Worm (Caenorhabditis elegans) whole organism, mixed stage, embryonic: ENCODE data around the gene scpl-4.

Source experiments
- M03D4.4 ChIP-seq: sonication (generic microtip); optimal IDR thresholded peaks from 2 replicates; lab custom pipeline; 2017; ENCODE audit warnings: mild to moderate bottlenecking, missing genetic modification characterization, missing compliant biosample characterization
- bed-3 ChIP-seq: fragments of 200-800 bp; sonication (Bioruptor generic); optimal IDR thresholded peaks from 3 replicates; lab custom pipeline; 2018; ENCODE audit warnings: mild to moderate bottlenecking, missing genetic modification characterization, moderate library complexity, missing compliant biosample characterization
- blmp-1 ChIP-seq: fragments of 150-350 bp; optimal IDR thresholded peaks from 2 replicates; lab custom pipeline; 2014; ENCODE audit warnings: missing biosample characterization, missing genetic modification characterization
- ceh-39 ChIP-seq: fragments of 150-350 bp; optimal IDR thresholded peaks from 2 replicates; lab custom pipeline; 2014; ENCODE audit warnings: missing biosample characterization, missing genetic modification characterization
- ceh-43 ChIP-seq: fragments of 200-800 bp; sonication (Bioruptor generic); optimal IDR thresholded peaks from 2 replicates; lab custom pipeline; 2018; ENCODE audit warnings: mild to moderate bottlenecking, missing genetic modification characterization, moderate library complexity, missing compliant biosample characterization
- ceh-83 ChIP-seq: fragments of 200-800 bp; sonication (Bioruptor generic); optimal IDR thresholded peaks from 2 replicates; lab custom pipeline; 2018; ENCODE audit warnings: mild to moderate bottlenecking, missing genetic modification characterization, missing compliant biosample characterization
- ces-1 ChIP-seq: fragments of 150-350 bp; optimal IDR thresholded peaks from 2 replicates; lab custom pipeline; 2014; ENCODE audit warnings: missing biosample characterization, missing genetic modification reagents, missing genetic modification characterization
- cnd-1 ChIP-seq: fragments of 200-800 bp; sonication (Bioruptor generic); optimal IDR thresholded peaks from 2 replicates; lab custom pipeline; 2018; ENCODE audit warnings: mild to moderate bottlenecking, missing genetic modification characterization, missing compliant biosample characterization
- drap-1 ChIP-seq: fragments of 200-800 bp; sonication (Bioruptor generic); optimal IDR thresholded peaks from 3 replicates; lab custom pipeline; 2018; ENCODE audit warnings: mild to moderate bottlenecking, missing genetic modification characterization, missing compliant biosample characterization
- elt-1 ChIP-seq: sonication (generic microtip); optimal IDR thresholded peaks from 2 replicates; lab custom pipeline; 2017; ENCODE audit warnings: missing genetic modification characterization, mild to moderate bottlenecking, missing compliant biosample characterization, antibody characterized with exemption, moderate library complexity, borderline replicate concordance; ENCODE audit not compliant: insufficient read depth
- elt-3 ChIP-seq: fragments of 150-350 bp; optimal IDR thresholded peaks from 2 replicates; lab custom pipeline; 2014; ENCODE audit warnings: missing biosample characterization, missing genetic modification characterization
- flh-1 ChIP-seq: fragments of 200-800 bp; sonication (Bioruptor generic); optimal IDR thresholded peaks from 2 replicates; lab custom pipeline; 2018; ENCODE audit warnings: mild to moderate bottlenecking, missing genetic modification characterization, moderate library complexity, missing compliant biosample characterization
- ham-2 ChIP-seq: fragments of 200-800 bp; sonication (Bioruptor generic); optimal IDR thresholded peaks from 2 replicates; lab custom pipeline; 2018; ENCODE audit warnings: mild to moderate bottlenecking, missing genetic modification characterization, missing compliant biosample characterization
- hlh-1 ChIP-seq: fragments of 150-350 bp; optimal IDR thresholded peaks from 2 replicates; lab custom pipeline; 2014; ENCODE audit warnings: missing biosample characterization, missing genetic modification reagents, missing genetic modification characterization
- lin-13 ChIP-seq: fragments of 150-350 bp; optimal IDR thresholded peaks from 2 replicates; lab custom pipeline; 2014; ENCODE audit warnings: missing biosample characterization, missing genetic modification characterization
- lin-32 ChIP-seq: fragments of 200-800 bp; sonication (Bioruptor generic); optimal IDR thresholded peaks from 2 replicates; lab custom pipeline; 2018; ENCODE audit warnings: mild to moderate bottlenecking, missing genetic modification characterization, missing compliant biosample characterization
- lsy-2 ChIP-seq: fragments of 150-350 bp; optimal IDR thresholded peaks from 2 replicates; lab custom pipeline; 2014; ENCODE audit warnings: missing biosample characterization, missing genetic modification characterization
- mab-5 ChIP-seq: fragments of 150-350 bp; optimal IDR thresholded peaks from 2 replicates; lab custom pipeline; 2014; ENCODE audit warnings: missing biosample characterization, missing genetic modification characterization
- mep-1 ChIP-seq: fragments of 150-350 bp; optimal IDR thresholded peaks from 2 replicates; lab custom pipeline; 2017; ENCODE audit warnings: missing biosample characterization, missing genetic modification reagents, missing genetic modification characterization, inconsistent platforms
- mls-2 ChIP-seq: sonication (generic microtip); optimal IDR thresholded peaks from 2 replicates; lab custom pipeline; 2016; ENCODE audit warnings: mild to moderate bottlenecking, missing genetic modification characterization, moderate library complexity, missing compliant biosample characterization
- nhr-2 ChIP-seq: fragments of 150-350 bp; optimal IDR thresholded peaks from 2 replicates; lab custom pipeline; 2014; ENCODE audit warnings: missing biosample characterization, missing genetic modification characterization
- nhr-28 ChIP-seq: fragments of 150-350 bp; optimal IDR thresholded peaks from 2 replicates; lab custom pipeline; 2014; ENCODE audit warnings: missing biosample characterization, missing genetic modification characterization
- nhr-76 ChIP-seq: sonication (generic microtip); optimal IDR thresholded peaks from 2 replicates; lab custom pipeline; 2017; ENCODE audit warnings: missing biosample characterization, missing genetic modification characterization
- pha-4 ChIP-seq: fragments of 150-350 bp; optimal IDR thresholded peaks from 2 replicates; lab custom pipeline; 2018; ENCODE audit warnings: missing biosample characterization, missing genetic modification reagents, missing genetic modification characterization
- sem-2 ChIP-seq: fragments of 200-800 bp; sonication (Bioruptor generic); optimal IDR thresholded peaks from 2 replicates; lab custom pipeline; 2018; ENCODE audit warnings: mild to moderate bottlenecking, missing genetic modification characterization, missing compliant biosample characterization
- snpc-4 ChIP-seq: fragments of 150-350 bp; optimal IDR thresholded peaks from 2 replicates; lab custom pipeline; 2014; ENCODE audit warnings: missing biosample characterization, missing genetic modification characterization
- sptf-1 ChIP-seq: sonication (generic microtip); optimal IDR thresholded peaks from 2 replicates; lab custom pipeline; 2017; ENCODE audit warnings: mild to moderate bottlenecking, missing genetic modification characterization, moderate library complexity, missing compliant biosample characterization
- tbx-8 ChIP-seq: fragments of 200-800 bp; sonication (Bioruptor generic); optimal IDR thresholded peaks from 2 replicates; lab custom pipeline; 2018; ENCODE audit warnings: mild to moderate bottlenecking, missing genetic modification characterization, moderate library complexity, missing compliant biosample characterization
- unc-120 ChIP-seq: sonication (generic microtip); optimal IDR thresholded peaks from 2 replicates; lab custom pipeline; 2017; ENCODE audit warnings: missing genetic modification characterization, missing compliant biosample characterization; ENCODE audit not compliant: poor library complexity, severe bottlenecking
- unc-39 ChIP-seq: fragments of 150-350 bp; optimal IDR thresholded peaks from 2 replicates; lab custom pipeline; 2014; ENCODE audit warnings: missing biosample characterization, missing genetic modification characterization
- unc-62 ChIP-seq: fragments of 150-350 bp; optimal IDR thresholded peaks from 2 replicates; lab custom pipeline; 2014; ENCODE audit warnings: missing biosample characterization, missing genetic modification reagents, missing genetic modification characterization
- ztf-11 ChIP-seq: fragments of 150-350 bp; optimal IDR thresholded peaks from 2 replicates; lab custom pipeline; 2014; ENCODE audit warnings: missing biosample characterization, missing genetic modification characterization

The scpl-4 gene

ce11 chrV:10578938-10579337 lies 20.0 kb upstream of the scpl-4 start, which contains the start of the genes erh-1 and lpd-9:
Gene erh-1, minus strand, starts transcription at chrV:10579141.
Gene lpd-9, plus strand, starts transcription at chrV:10579305.
- TF ChIP-seq blmp-1 (tag; lab: Kevin White, UChicago) (no peak), M03D4.4 (no peak), bed-3 (GFP tag; lab: Kevin White, UChicago) (no peak), ham-2 (no peak), drap-1 (no peak), lin-13 (tag; lab: Kevin White, UChicago) (peak; percentile 46), ces-1 (GFP tag; lab: Kevin White, UChicago) (peak; percentile 22), nhr-2 (tag; lab: Kevin White, UChicago) (no peak), pha-4 (tag; lab: Kevin White, UChicago) (peak; percentile 79), lin-32 (GFP tag; lab: Kevin White, UChicago) (no peak), unc-39 (tag; lab: Kevin White, UChicago) (no peak), hlh-1 (tag; lab: Kevin White, UChicago) (no peak), lsy-2 (tag; lab: Kevin White, UChicago) (peak; percentile 66), cnd-1 (tag; lab: Kevin White, UChicago) (peak; percentile 23), mab-5 (tag; lab: Kevin White, UChicago) (no peak), elt-1 (tag; lab: Kevin White, UChicago) (no peak), mep-1 (tag; lab: Kevin White, UChicago) (peak; percentile 73), mls-2 (tag; lab: Kevin White, UChicago) (no peak), ceh-39 (tag; lab: Kevin White, UChicago) (no peak)
- TF ChIP-seq, all 35 proteins: peak for 6

- TF ChIP-seq nhr-2 (tag; lab: Kevin White, UChicago): no peak
- no peak for TF ChIP-seq drap-1
- TF ChIP-seq ceh-43 (GFP tag; lab: Kevin White, UChicago): no peak
- no peak for TF ChIP-seq flh-1 (GFP tag; lab: Kevin White, UChicago)
- TF ChIP-seq unc-120 (tag; lab: Kevin White, UChicago): no peak
These were observed 18.3 kb upstream of the scpl-4 start for ce11 chrV:10580638-10581037.

ce11 chrV:10581837-10582300 lies 17.0 kb upstream of the scpl-4 start, which contains the start of gene T21C9.6:
Gene T21C9.6, plus strand, starts transcription at chrV:10581887.
- TF ChIP-seq nhr-2 (tag; lab: Kevin White, UChicago): no peak
- no peak for TF ChIP-seq cnd-1 (tag; lab: Kevin White, UChicago)
- TF ChIP-seq mep-1 (tag; lab: Kevin White, UChicago): no peak
- TF ChIP-seq ztf-11 (tag; lab: Kevin White, UChicago): no peak
- no peak for TF ChIP-seq unc-62 (GFP tag; lab: Kevin White, UChicago)
- TF ChIP-seq snpc-4 (tag; lab: Kevin White, UChicago): no peak
- no peak for TF ChIP-seq ces-1 (GFP tag; lab: Kevin White, UChicago)
- TF ChIP-seq lsy-2 (tag; lab: Kevin White, UChicago): no peak
- TF ChIP-seq unc-39 (tag; lab: Kevin White, UChicago): no peak
- TF ChIP-seq elt-3: no peak
- TF ChIP-seq ceh-43 (GFP tag; lab: Kevin White, UChicago): no peak
- TF ChIP-seq flh-1 (GFP tag; lab: Kevin White, UChicago): no peak
- no peak for TF ChIP-seq sptf-1 (tag; lab: Kevin White, UChicago)
- TF ChIP-seq bed-3 (GFP tag; lab: Kevin White, UChicago): no peak
- TF ChIP-seq mab-5 (tag; lab: Kevin White, UChicago): no peak
- TF ChIP-seq nhr-28 (tag; lab: Kevin White, UChicago): no peak
- TF ChIP-seq sem-2 (GFP tag; lab: Kevin White, UChicago): no peak
- TF ChIP-seq ceh-83 (GFP tag; lab: Kevin White, UChicago): no peak
- no peak for TF ChIP-seq mls-2 (tag; lab: Kevin White, UChicago)
- no peak for TF ChIP-seq drap-1

ce11 chrV:10588694-10589093 lies 10.2 kb upstream of the scpl-4 start, which contains the start of gene srg-32:
Gene srg-32, minus strand, starts transcription at chrV:10588794.
- TF ChIP-seq nhr-76 (tag; lab: Kevin White, UChicago) (no peak), ztf-11 (tag; lab: Kevin White, UChicago) (no peak), tbx-8 (GFP tag; lab: Kevin White, UChicago) (no peak), mep-1 (tag; lab: Kevin White, UChicago) (no peak), unc-39 (tag; lab: Kevin White, UChicago) (no peak), unc-120 (tag; lab: Kevin White, UChicago) (no peak), ham-2 (no peak), pha-4 (tag; lab: Kevin White, UChicago) (no peak)
